Fruit fly (Drosophila melanogaster): ENCODE data around the gene RpL27.

The RpL27 gene

dm6 chr3R:25650417-25650816 is 34.4 kb downstream of the RpL27 start:
- peak; percentile 58 for TF ChIP-seq sens (GFP tag)
- TF ChIP-seq CG17186 (GFP tag; optimal IDR thresholded peaks at IDR 0.05), result no peak
- TF ChIP-seq Ada2b (GFP tag; IDR thresholded peaks at IDR 0.05), result no peak
- TF ChIP-seq CG13894 (tag; optimal IDR thresholded peaks at IDR 0.05), result peak; percentile 64
- TF ChIP-seq Pdp1 (GFP tag; optimal IDR thresholded peaks at IDR 0.05), result peak in 1 of 2 experiments; percentile 32
- peak; percentile 52 for TF ChIP-seq abd-A (tag; optimal IDR thresholded peaks at IDR 0.05)
- TF ChIP-seq CG10147 (GFP tag; optimal IDR thresholded peaks at IDR 0.05), result no peak

dm6 chr3R:25648258-25648606 is 36.6 kb downstream of the RpL27 start:
- TF ChIP-seq lola (GFP tag; optimal IDR thresholded peaks at IDR 0.05) (peak in 1 of 3 experiments; percentile 15), B-H2 (GFP tag; optimal IDR thresholded peaks at IDR 0.05) (no peak), gcm (GFP tag; optimal IDR thresholded peaks at IDR 0.05) (no peak), ERR (GFP tag; optimal IDR thresholded peaks at IDR 0.05) (no peak), CG8924 (tag; optimal IDR thresholded peaks at IDR 0.05) (peak; percentile 1), shn (GFP tag; optimal IDR thresholded peaks at IDR 0.05) (no peak), Dll (GFP tag; IDR thresholded peaks at IDR 0.05; ENCODE audit: partially characterized antibody) (0 out of 4 replicates have a peak, but pooled peaks have one; percentile 6), CG30020 (tag; optimal IDR thresholded peaks at IDR 0.05) (peak; percentile 52), chm (GFP tag; IDR thresholded peaks at IDR 0.05) (0 out of 2 replicates have a peak, but pooled peaks have one; percentile 2), CG8290 (GFP tag; optimal IDR thresholded peaks at IDR 0.05) (peak; percentile 38), CG8290 (tag; optimal IDR thresholded peaks at IDR 0.05) (peak in 1 of 2 experiments; percentile 64), Med (GFP tag) (no peak), dpn (GFP tag; optimal IDR thresholded peaks at IDR 0.05) (peak in 1 of 2 experiments; percentile 5), CG18262 (tag; optimal IDR thresholded peaks at IDR 0.05) (peak; percentile 1), Doc3 (GFP tag; IDR thresholded peaks at IDR 0.05; ENCODE audit: partially characterized antibody) (peak; percentile 3; the same call in 1 of the 3 replicates), cg (GFP tag; optimal IDR thresholded peaks at IDR 0.05) (peak; percentile 30), tna (GFP tag; IDR thresholded peaks at IDR 0.05; ENCODE audit: partially characterized antibody) (no peak), CG3726 (GFP tag; IDR thresholded peaks at IDR 0.05) (no peak), CG14710 (tag; optimal IDR thresholded peaks at IDR 0.05) (peak; percentile 35), HmgD (GFP tag; optimal IDR thresholded peaks at IDR 0.05) (no peak), row (GFP tag; IDR thresholded peaks at IDR 0.05) (0 out of 3 replicates have a peak, but pooled peaks have one; percentile 3), Kr (GFP tag; optimal IDR thresholded peaks at IDR 0.05) (no peak), sens-2 (GFP tag; IDR thresholded peaks at IDR 0.05) (no peak), CG15479 (GFP tag; optimal IDR thresholded peaks at IDR 0.05) (no peak), CG11398 (GFP tag; optimal IDR thresholded peaks at IDR 0.05) (no peak), B-H1 (GFP tag; IDR thresholded peaks at IDR 0.05) (no peak), ranshi (GFP tag; IDR thresholded peaks at IDR 0.05) (peak; percentile 33; the same call in 1 of the 2 replicates), gce (GFP tag; IDR thresholded peaks at IDR 0.05) (0 out of 3 replicates have a peak, but pooled peaks have one; percentile 0), CG2116 (GFP tag; optimal IDR thresholded peaks at IDR 0.05) (no peak)

- no peak for TF ChIP-seq scrt (GFP tag; optimal IDR thresholded peaks at IDR 0.05)
- TF ChIP-seq gt (GFP tag; IDR thresholded peaks at IDR 0.05), result no peak
- peak; percentile 85 for TF ChIP-seq kni (GFP tag; optimal IDR thresholded peaks at IDR 0.05)
- no peak for TF ChIP-seq pfk (GFP tag; optimal IDR thresholded peaks at IDR 0.05)
- TF ChIP-seq Jarid2 (GFP tag; optimal IDR thresholded peaks at IDR 0.05), result no peak
- TF ChIP-seq fd96Cb (tag; optimal IDR thresholded peaks at IDR 0.05), result no peak
- peak; percentile 26; the same call in 1 of the 2 replicates for TF ChIP-seq CG11247 (GFP tag; IDR thresholded peaks at IDR 0.05)
- TF ChIP-seq ATbp (GFP tag; optimal IDR thresholded peaks at IDR 0.05), result peak; percentile 37
- no peak for TF ChIP-seq CG10366 (GFP tag; IDR thresholded peaks at IDR 0.05)
- no peak for TF ChIP-seq CG13424 (tag; optimal IDR thresholded peaks at IDR 0.05)
- no peak for TF ChIP-seq emc (GFP tag; optimal IDR thresholded peaks at IDR 0.05)
- TF ChIP-seq CG10565 (GFP tag; optimal IDR thresholded peaks at IDR 0.05), result no peak
- TF ChIP-seq Oli (tag; optimal IDR thresholded peaks at IDR 0.05), result no peak
- no peak for TF ChIP-seq Kr (GFP tag; optimal IDR thresholded peaks at IDR 0.05)
Measured at dm6 chr3R:25647577-25648257, 37.1 kb downstream of the RpL27 start.

Measured in whole organism, embryonic.